Worm (Caenorhabditis elegans): Measurements from ENCODE around the gene F43C11.8.

F43C11.8 gene

ce11 chrII:2306741-2307140 lies 25.6 kb upstream of the F43C11.8 start, which contains the start of gene B0281.3:
Gene B0281.3 (plus strand): TSS chrII:2307041.
- no peak for TF ChIP-seq sox-2 (GFP tag; IDR thresholded peaks at IDR 0.05)
- TF ChIP-seq ceh-6 (GFP tag; optimal IDR thresholded peaks at IDR 0.05) = no peak
- TF ChIP-seq elt-4 (tag; optimal IDR thresholded peaks at IDR 0.05) = no peak

- TF ChIP-seq fax-1 (tag; optimal IDR thresholded peaks at IDR 0.05) (no peak), lin-11 (tag; optimal IDR thresholded peaks at IDR 0.05) (no peak), Y22D7AL.16 (tag; optimal IDR thresholded peaks at IDR 0.05) (no peak), ceh-22 (tag; optimal IDR thresholded peaks at IDR 0.05) (no peak), F13H6.1 (tag; optimal IDR thresholded peaks at IDR 0.05) (no peak), unc-86 (tag; optimal IDR thresholded peaks at IDR 0.05) (no peak), ceh-19 (GFP tag; optimal IDR thresholded peaks at IDR 0.05) (no peak), pha-4 (tag; optimal IDR thresholded peaks at IDR 0.05) (no peak), ets-4 (tag; optimal IDR thresholded peaks at IDR 0.05) (no peak), npax-4 (tag; optimal IDR thresholded peaks at IDR 0.05) (no peak), K09A11.1 (tag; optimal IDR thresholded peaks at IDR 0.05; ENCODE audit: insufficient read depth) (no peak), ceh-31 (tag; optimal IDR thresholded peaks at IDR 0.05) (no peak), pha-2 (tag; optimal IDR thresholded peaks at IDR 0.05) (no peak), madf-2 (tag; optimal IDR thresholded peaks at IDR 0.05) (no peak), tbx-7 (tag; optimal IDR thresholded peaks at IDR 0.05) (no peak), elt-2 (tag; optimal IDR thresholded peaks at IDR 0.05) (no peak)
These were observed 19.6 kb upstream of the F43C11.8 start, which contains the start of the genes trim-21 and B0281.1 for ce11 chrII:2312747-2313146. Gene trim-21 (minus strand): TSS chrII:2312847. Gene B0281.1 (plus strand): TSS chrII:2313067.

DNA sequence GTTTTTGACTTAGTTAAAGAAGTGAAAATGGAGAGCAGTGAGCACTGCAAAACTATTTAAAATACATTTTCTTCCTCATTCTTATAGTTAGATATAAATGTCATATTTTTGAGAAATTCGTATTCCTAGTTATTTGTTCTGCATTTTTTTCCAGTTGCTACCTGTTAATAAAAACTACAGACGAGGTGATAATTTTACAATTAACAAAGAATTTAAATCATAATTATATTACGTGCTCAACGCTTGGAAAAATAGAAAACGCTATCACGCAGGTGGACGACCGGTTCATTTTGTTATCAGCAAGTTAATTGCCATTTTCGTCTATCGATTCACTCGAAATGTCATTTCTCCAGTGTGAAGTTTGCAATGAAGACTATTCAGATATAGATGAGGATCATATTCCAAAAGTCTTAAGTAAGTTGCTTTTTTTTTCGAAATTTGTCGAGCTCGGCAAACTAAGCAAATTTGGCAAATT lies 14.4 kb upstream of the F43C11.8 start, which contains the start of the genes ZK1240.5 and ZK1240.9:
ZK1240.5 (minus strand) TSS at position 51 of the 475 bp plus-strand sequence.
ZK1240.9 (plus strand) TSS at position 307 of the 475 bp plus-strand sequence.
- TF ChIP-seq dve-1 (tag; optimal IDR thresholded peaks at IDR 0.05) (no peak), unc-86 (tag; optimal IDR thresholded peaks at IDR 0.05) (no peak), unc-3 (GFP tag; conservative IDR thresholded peaks at IDR 0.05) (no peak), unc-3 (tag; optimal IDR thresholded peaks at IDR 0.05) (no peak), sox-2 (GFP tag; IDR thresholded peaks at IDR 0.05) (no peak), lin-11 (tag; optimal IDR thresholded peaks at IDR 0.05) (no peak), pha-4 (tag; optimal IDR thresholded peaks at IDR 0.05) (no peak), hlh-13 (GFP tag; optimal IDR thresholded peaks at IDR 0.05) (no peak), ceh-30 (tag; optimal IDR thresholded peaks at IDR 0.05) (no peak), dmd-4 (tag; optimal IDR thresholded peaks at IDR 0.05; ENCODE audit: borderline replicate concordance) (no peak), mec-3 (tag; optimal IDR thresholded peaks at IDR 0.05; ENCODE audit: borderline replicate concordance) (no peak), ttx-3 (tag; optimal IDR thresholded peaks at IDR 0.05) (no peak), ceh-22 (tag; optimal IDR thresholded peaks at IDR 0.05) (no peak)

DNA sequence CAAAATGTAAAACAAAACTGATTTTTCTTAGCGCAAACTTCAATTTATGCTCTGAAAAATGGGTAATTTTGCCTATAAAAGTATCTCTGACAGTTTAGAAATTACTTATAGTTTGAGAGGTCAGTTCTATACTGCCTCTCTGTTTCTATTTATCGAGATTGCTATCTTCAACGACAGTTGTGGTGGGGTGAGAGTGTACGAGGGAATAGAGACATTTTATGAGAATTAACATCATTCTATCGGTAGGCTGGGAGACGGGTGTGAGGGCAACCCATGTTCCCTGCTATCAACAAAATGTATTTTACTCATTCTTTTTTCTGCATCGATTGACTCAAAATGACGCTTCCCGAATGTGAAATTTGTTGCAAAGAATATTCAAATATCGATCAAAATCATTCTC lies 12.2 kb upstream of the F43C11.8 start, which contains the start of gene ZK1240.3:
ZK1240.3 (plus strand) TSS at position 238 of the 400 bp plus-strand sequence.
- TF ChIP-seq elt-2 (tag; optimal IDR thresholded peaks at IDR 0.05) = peak; percentile 17
- TF ChIP-seq sox-2 (GFP tag; IDR thresholded peaks at IDR 0.05) = no peak

- no peak for TF ChIP-seq gmeb-2 (tag; optimal IDR thresholded peaks at IDR 0.05)
- TF ChIP-seq sdc-2 (tag; optimal IDR thresholded peaks at IDR 0.05) = no peak
- no peak for TF ChIP-seq dmd-4 (tag; optimal IDR thresholded peaks at IDR 0.05; ENCODE audit: borderline replicate concordance)
- TF ChIP-seq ceh-18 (tag; optimal IDR thresholded peaks at IDR 0.05) = no peak
- no peak for TF ChIP-seq nhr-11 (tag; optimal IDR thresholded peaks at IDR 0.05)
- no peak for TF ChIP-seq pros-1 (tag; optimal IDR thresholded peaks at IDR 0.05)
- no peak for TF ChIP-seq K09A11.1 (tag; optimal IDR thresholded peaks at IDR 0.05; ENCODE audit: insufficient read depth)
- no peak for TF ChIP-seq nfya-1 (tag; optimal IDR thresholded peaks at IDR 0.05)
- no peak for TF ChIP-seq tbx-7 (tag; optimal IDR thresholded peaks at IDR 0.05)
- no peak for TF ChIP-seq lim-6 (tag; optimal IDR thresholded peaks at IDR 0.05)
- TF ChIP-seq pax-1 (tag; optimal IDR thresholded peaks at IDR 0.05) = no peak
These were observed 9.3 kb upstream of the F43C11.8 start, which contains the start of the genes ZK1240.6 and ZK1240.2 for ce11 chrII:2322857-2323518. Gene ZK1240.6 (minus strand): TSS chrII:2322907. Gene ZK1240.2 (plus strand): TSS chrII:2323376.

Data from whole organism, late embryonic.